Worm (Caenorhabditis elegans): ENCODE results near the gene F39E9.6.
A peak's percentile ranks its signal among the peaks of the same experiment; 100 is the strongest.

F39E9.6 gene

ce11 chrII:3303582-3303981, 9.8 kb downstream of the F39E9.6 start:
- TF ChIP-seq nfyb-1 (GFP tag; IDR thresholded peaks at IDR 0.05), result 0 out of 2 replicates have a peak, but pooled peaks have one; percentile 33
- TF ChIP-seq nhr-80 (tag; optimal IDR thresholded peaks at IDR 0.05), result peak; percentile 47
- no peak for TF ChIP-seq chd-7 (tag; optimal IDR thresholded peaks at IDR 0.05)
- TF ChIP-seq F23B12.7 (tag; optimal IDR thresholded peaks at IDR 0.05; ENCODE audit: insufficient read depth), result peak; percentile 53
- no peak for TF ChIP-seq nfya-1 (tag; optimal IDR thresholded peaks at IDR 0.05; ENCODE audit: borderline replicate concordance, insufficient read depth)
- no peak for TF ChIP-seq mel-28 (tag; optimal IDR thresholded peaks at IDR 0.05; ENCODE audit: borderline replicate concordance)
- no peak for TF ChIP-seq mcd-1 (GFP tag; IDR thresholded peaks at IDR 0.05)
- no peak for TF ChIP-seq cebp-1 (GFP tag; IDR thresholded peaks at IDR 0.05)
- peak; percentile 42 for TF ChIP-seq cebp-1 (tag; optimal IDR thresholded peaks at IDR 0.05)
- 0 out of 2 replicates have a peak, but pooled peaks have one; percentile 35 for TF ChIP-seq pbrm-1 (GFP tag; IDR thresholded peaks at IDR 0.05)
- no peak for TF ChIP-seq lin-35 (GFP tag; optimal IDR thresholded peaks at IDR 0.05)
- TF ChIP-seq ceh-100 (GFP tag; IDR thresholded peaks at IDR 0.05), result no peak
- TF ChIP-seq T26A5.8 (tag; optimal IDR thresholded peaks at IDR 0.05), result no peak
- 0 out of 2 replicates have a peak, but pooled peaks have one; percentile 19 for TF ChIP-seq hmg-1.2 (GFP tag; IDR thresholded peaks at IDR 0.05)
- TF ChIP-seq K12H6.12 (tag; optimal IDR thresholded peaks at IDR 0.05), result no peak
- no peak for TF ChIP-seq C17E4.6 (GFP tag; IDR thresholded peaks at IDR 0.05)
- TF ChIP-seq F39B2.1 (GFP tag; IDR thresholded peaks at IDR 0.05), result no peak
- TF ChIP-seq F57A8.1 (GFP tag; optimal IDR thresholded peaks at IDR 0.05), result no peak
- no peak for TF ChIP-seq die-1 (tag; optimal IDR thresholded peaks at IDR 0.05)
- TF ChIP-seq hrde-1 (tag; optimal IDR thresholded peaks at IDR 0.05; ENCODE audit: borderline replicate concordance), result no peak

- TF ChIP-seq ceh-27 (GFP tag; optimal IDR thresholded peaks at IDR 0.05) (no peak), nhr-90 (tag; optimal IDR thresholded peaks at IDR 0.05) (no peak), bed-1 (GFP tag; IDR thresholded peaks at IDR 0.05) (no peak), mel-28 (tag; optimal IDR thresholded peaks at IDR 0.05; ENCODE audit: borderline replicate concordance) (no peak), attf-6 (GFP tag; IDR thresholded peaks at IDR 0.05) (no peak), B0261.1 (tag; optimal IDR thresholded peaks at IDR 0.05) (no peak), snpc-1.3 (tag; optimal IDR thresholded peaks at IDR 0.05; ENCODE audit: insufficient read depth) (no peak), F10E7.11 (tag; optimal IDR thresholded peaks at IDR 0.05) (no peak), egrh-3 (GFP tag; IDR thresholded peaks at IDR 0.05) (no peak), ztf-6 (GFP tag; IDR thresholded peaks at IDR 0.05) (no peak), rpc-1 (optimal IDR thresholded peaks at IDR 0.05) (no peak), rpc-1 (tag; optimal IDR thresholded peaks at IDR 0.05) (no peak)
Measured at ce11 chrII:3299457-3299856, 13.9 kb downstream of the F39E9.6 start, which contains the start of gene btb-22. btb-22 (plus strand) TSS chrII:3299757.

- TF ChIP-seq hmg-1.2 (GFP tag; IDR thresholded peaks at IDR 0.05) (no peak), gei-17 (GFP tag; optimal IDR thresholded peaks at IDR 0.05) (no peak)
Measured at ce11 chrII:3297914-3298313, 15.4 kb downstream of the F39E9.6 start, which contains the start of gene btb-18. btb-18 (plus strand) TSS chrII:3298214.

- no peak for TF ChIP-seq unc-62 (GFP tag; optimal IDR thresholded peaks at IDR 0.05)
- TF ChIP-seq rpc-1 (optimal IDR thresholded peaks at IDR 0.05), result no peak
- no peak for TF ChIP-seq rpc-1 (tag; optimal IDR thresholded peaks at IDR 0.05)
- peak; percentile 36 for TF ChIP-seq nhr-80 (tag; optimal IDR thresholded peaks at IDR 0.05)
Measured at ce11 chrII:3296644-3297043, 16.7 kb downstream of the F39E9.6 start, which contains the start of gene btb-16. btb-16 (plus strand) TSS chrII:3296883.

All from whole organism, young adult.